Fruit fly (Drosophila melanogaster) whole organism, embryonic: ENCODE results near the gene Ras85D.

Experiments used
- Atf3 ChIP-seq: fragments of 200-800 bp; sonication (Bioruptor generic); optimal IDR thresholded peaks from 3 replicates; lab custom pipeline; 2016; ENCODE audit warnings: missing biosample characterization, missing genetic modification characterization
- CG1024 ChIP-seq: fragments of 200-800 bp; sonication (Bioruptor generic); IDR thresholded peaks from 2 replicates; pipeline ENCODE4 v1.3.6; 2022; ENCODE audit warnings: missing biosample characterization, missing genetic modification characterization
- CG10543 ChIP-seq: fragments of 200-800 bp; sonication (Bioruptor generic); optimal IDR thresholded peaks from 3 replicates; lab custom pipeline; 2017; ENCODE audit warnings: missing biosample characterization, mild to moderate bottlenecking, missing genetic modification characterization, moderate library complexity
- CG11247 ChIP-seq: fragments of 200-800 bp; sonication (Bioruptor generic); IDR thresholded peaks from 2 replicates; pipeline ENCODE4 v1.3.6; 2022; ENCODE audit warnings: missing biosample characterization, missing genetic modification characterization
- CG11723 ChIP-seq: fragments of 200-800 bp; sonication (Bioruptor generic); optimal IDR thresholded peaks from 2 replicates; lab custom pipeline; 2017; ENCODE audit warnings: missing biosample characterization, mild to moderate bottlenecking, missing genetic modification characterization
- CG13775 ChIP-seq: fragments of 200-800 bp; sonication (Bioruptor generic); optimal IDR thresholded peaks from 3 replicates; lab custom pipeline; 2017; ENCODE audit warnings: missing biosample characterization, mild to moderate bottlenecking, missing genetic modification characterization
- CG14050 ChIP-seq: fragments of 200-800 bp; sonication (Bioruptor generic); IDR thresholded peaks from 3 replicates; pipeline ENCODE4 v1.3.6; 2022; ENCODE audit warnings: missing biosample characterization, missing genetic modification characterization
- CG1602 ChIP-seq: fragments of 200-800 bp; sonication (Bioruptor generic); optimal IDR thresholded peaks from 3 replicates; lab custom pipeline; 2016; ENCODE audit warnings: missing biosample characterization, missing genetic modification characterization
- CG18476 ChIP-seq: fragments of 200-800 bp; sonication (Bioruptor generic); optimal IDR thresholded peaks from 2 replicates; lab custom pipeline; 2016; ENCODE audit warnings: missing biosample characterization, mild to moderate bottlenecking, missing genetic modification characterization
- CG2120 ChIP-seq: fragments of 200-800 bp; sonication (Bioruptor generic); optimal IDR thresholded peaks from 3 replicates; lab custom pipeline; 2016; ENCODE audit warnings: missing biosample characterization, missing genetic modification characterization
- CG30403 ChIP-seq: fragments of 200-800 bp; sonication (Bioruptor generic); optimal IDR thresholded peaks from 3 replicates; lab custom pipeline; 2016; ENCODE audit warnings: missing biosample characterization, missing genetic modification characterization
- CG31441 ChIP-seq: fragments of 200-800 bp; sonication (Bioruptor generic); IDR thresholded peaks from 2 replicates; pipeline ENCODE4 v1.3.6; 2022; ENCODE audit warnings: missing biosample characterization, missing genetic modification characterization
- CG32767 ChIP-seq: fragments of 200-800 bp; sonication (Bioruptor generic); IDR thresholded peaks from 2 replicates; pipeline ENCODE4 v1.3.6; 2022; ENCODE audit warnings: missing biosample characterization, missing genetic modification characterization
- CG34224 ChIP-seq: fragments of 200-800 bp; sonication (Bioruptor generic); IDR thresholded peaks from 3 replicates; pipeline ENCODE4 v1.3.6; 2022; ENCODE audit warnings: missing biosample characterization, missing genetic modification characterization; ENCODE audit not compliant: partially characterized antibody
- CG3995 ChIP-seq: fragments of 200-800 bp; sonication (Bioruptor generic); optimal IDR thresholded peaks from 3 replicates; lab custom pipeline; 2016; ENCODE audit warnings: missing biosample characterization, missing genetic modification characterization
- CG4707 ChIP-seq: fragments of 200-800 bp; sonication (Bioruptor generic); optimal IDR thresholded peaks from 2 replicates; lab custom pipeline; 2018; ENCODE audit warnings: missing biosample characterization, mild to moderate bottlenecking, missing genetic modification characterization, moderate library complexity
- CG4854 ChIP-seq: fragments of 200-800 bp; sonication (Bioruptor generic); optimal IDR thresholded peaks from 2 replicates; lab custom pipeline; 2016; ENCODE audit warnings: missing biosample characterization, missing genetic modification characterization, inconsistent platforms
- CG6813 ChIP-seq: fragments of 200-800 bp; sonication (Bioruptor generic); optimal IDR thresholded peaks from 2 replicates; lab custom pipeline; 2017; ENCODE audit warnings: missing biosample characterization, missing genetic modification characterization, mild to moderate bottlenecking, moderate library complexity, missing genetic modification reagents
- CG7372 ChIP-seq: fragments of 200-800 bp; sonication (Bioruptor generic); IDR thresholded peaks from 2 replicates; pipeline ENCODE4 v1.3.6; 2022; ENCODE audit warnings: missing biosample characterization, missing genetic modification characterization
- CG7745 ChIP-seq: fragments of 200-800 bp; sonication (Bioruptor generic); optimal IDR thresholded peaks from 2 replicates; lab custom pipeline; 2018; ENCODE audit warnings: missing biosample characterization, mild to moderate bottlenecking, missing genetic modification characterization, moderate library complexity
- CG7928 ChIP-seq: fragments of 200-800 bp; sonication (Bioruptor generic); optimal IDR thresholded peaks from 2 replicates; lab custom pipeline; 2017; ENCODE audit warnings: missing biosample characterization, mild to moderate bottlenecking, missing genetic modification characterization
- CG7987 ChIP-seq: fragments of 200-800 bp; sonication (Bioruptor generic); optimal IDR thresholded peaks from 2 replicates; lab custom pipeline; 2018; ENCODE audit warnings: missing biosample characterization, mild to moderate bottlenecking, missing genetic modification characterization, moderate library complexity
- H2.0 ChIP-seq: fragments of 200-800 bp; sonication (Bioruptor generic); IDR thresholded peaks from 2 replicates; pipeline ENCODE4 v1.3.6; 2022; ENCODE audit warnings: missing biosample characterization, missing genetic modification characterization
- Hand ChIP-seq: fragments of 200-800 bp; sonication (Bioruptor generic); optimal IDR thresholded peaks from 2 replicates; lab custom pipeline; 2017; ENCODE audit warnings: mild to moderate bottlenecking, missing biosample characterization, missing genetic modification reagents, missing genetic modification characterization
- MBD-R2 ChIP-seq: fragments of 200-800 bp; sonication (Bioruptor generic); IDR thresholded peaks from 2 replicates; pipeline ENCODE4 v1.3.6; 2022; ENCODE audit warnings: missing biosample characterization, missing genetic modification characterization
- Myb ChIP-seq: fragments of 200-800 bp; sonication (Bioruptor generic); optimal IDR thresholded peaks from 2 replicates; lab custom pipeline; 2016; ENCODE audit warnings: missing biosample characterization, missing genetic modification characterization
- NC2α ChIP-seq: fragments of 200-800 bp; sonication (Bioruptor generic); optimal IDR thresholded peaks from 2 replicates; lab custom pipeline; 2016; ENCODE audit warnings: missing biosample characterization, missing genetic modification characterization
- NK7.1 ChIP-seq: fragments of 200-800 bp; sonication (Bioruptor generic); optimal IDR thresholded peaks from 3 replicates; lab custom pipeline; 2016; ENCODE audit warnings: missing biosample characterization, missing genetic modification characterization
- Side ChIP-seq: fragments of 200-800 bp; sonication (Bioruptor generic); optimal IDR thresholded peaks from 2 replicates; lab custom pipeline; 2016; ENCODE audit warnings: missing biosample characterization, missing genetic modification characterization
- TFAM ChIP-seq: fragments of 200-800 bp; sonication (Bioruptor generic); optimal IDR thresholded peaks from 2 replicates; lab custom pipeline; 2017; ENCODE audit warnings: missing biosample characterization, missing genetic modification characterization, inconsistent platforms
- YL-1 ChIP-seq: fragments of 200-800 bp; sonication (Bioruptor generic); optimal IDR thresholded peaks from 3 replicates; lab custom pipeline; 2017; ENCODE audit warnings: missing biosample characterization, mild to moderate bottlenecking, missing genetic modification characterization
- ara ChIP-seq: fragments of 200-800 bp; sonication (Bioruptor generic); IDR thresholded peaks from 2 replicates; pipeline ENCODE4 v1.3.6; 2022; ENCODE audit warnings: missing biosample characterization, missing genetic modification characterization
- bbx ChIP-seq: fragments of 200-800 bp; sonication (Bioruptor generic); IDR thresholded peaks from 2 replicates; pipeline ENCODE4 v1.3.6; 2022; ENCODE audit warnings: missing biosample characterization, missing genetic modification characterization; ENCODE audit not compliant: partially characterized antibody
- emc ChIP-seq: fragments of 200-800 bp; sonication (Bioruptor generic); optimal IDR thresholded peaks from 2 replicates; lab custom pipeline; 2016; ENCODE audit warnings: missing biosample characterization, missing genetic modification characterization
- en ChIP-seq: fragments of 200-800 bp; sonication (Bioruptor generic); optimal IDR thresholded peaks from 2 replicates; lab custom pipeline; 2016; ENCODE audit warnings: missing biosample characterization, missing genetic modification characterization
- exex ChIP-seq: fragments of 200-800 bp; sonication (Bioruptor generic); optimal IDR thresholded peaks from 4 replicates; lab custom pipeline; 2018; ENCODE audit warnings: missing biosample characterization, mild to moderate bottlenecking, missing genetic modification characterization, moderate library complexity
- fu2 ChIP-seq: fragments of 200-800 bp; sonication (Bioruptor generic); optimal IDR thresholded peaks from 2 replicates; lab custom pipeline; 2016; ENCODE audit warnings: missing biosample characterization, missing genetic modification characterization
- grn ChIP-seq: fragments of 200-800 bp; sonication (Bioruptor generic); optimal IDR thresholded peaks from 3 replicates; lab custom pipeline; 2017; ENCODE audit warnings: missing biosample characterization, missing genetic modification characterization
- jigr1 ChIP-seq: fragments of 200-800 bp; sonication (Bioruptor generic); IDR thresholded peaks from 3 replicates; pipeline ENCODE4 v1.3.6; 2022; ENCODE audit warnings: missing biosample characterization, missing genetic modification characterization
- lmd ChIP-seq: fragments of 200-800 bp; sonication (Bioruptor generic); IDR thresholded peaks from 2 replicates; pipeline ENCODE4 v1.3.6; 2022; ENCODE audit warnings: missing biosample characterization, missing genetic modification characterization
- lola ChIP-seq, 3 experiments: fragments of >200 bp in 2 of 3; fragments of 200-800 bp in 1 of 3; sonication (Bioruptor generic) in 1 of 3; optimal IDR thresholded peaks; 2 replicates each; lab custom pipeline; 2017 to 2019; ENCODE audit warnings: missing biosample characterization in 3 of 3, missing genetic modification characterization in 3 of 3, mild to moderate bottlenecking in 1 of 3, moderate library complexity in 1 of 3
- nau ChIP-seq: fragments of 200-800 bp; sonication (Bioruptor generic); optimal IDR thresholded peaks from 3 replicates; lab custom pipeline; 2017; ENCODE audit warnings: missing biosample characterization, mild to moderate bottlenecking, missing genetic modification characterization, missing genetic modification reagents
- pb ChIP-seq: fragments of 200-800 bp; sonication (Bioruptor generic); optimal IDR thresholded peaks from 3 replicates; lab custom pipeline; 2016; ENCODE audit warnings: missing biosample characterization, missing genetic modification characterization
- prd ChIP-seq, 3 experiments: fragments of >200 bp in 2 of 3; fragments of 200-800 bp in 1 of 3; sonication (Bioruptor generic) in 1 of 3; optimal IDR thresholded peaks in 2 of 3; IDR thresholded peaks in 1 of 3; 2 replicates in 2 of 3; 3 replicates in 1 of 3; pipeline versions ENCODE4 v1.3.6 to Lab custom; 2017 to 2022; ENCODE audit warnings: missing biosample characterization in 1 of 3, missing genetic modification characterization in 1 of 3
- sr ChIP-seq: fragments of 200-800 bp; sonication (Bioruptor generic); IDR thresholded peaks from 3 replicates; pipeline ENCODE4 v1.3.6; 2022; ENCODE audit warnings: missing biosample characterization, missing genetic modification characterization
- tap ChIP-seq: fragments of 200-800 bp; optimal IDR thresholded peaks from 3 replicates; lab custom pipeline; 2019; ENCODE audit warnings: missing biosample characterization, mild to moderate bottlenecking, missing genetic modification characterization, moderate library complexity
- tna ChIP-seq: fragments of 200-800 bp; sonication (Bioruptor generic); IDR thresholded peaks from 2 replicates; pipeline ENCODE4 v1.3.6; 2022; ENCODE audit warnings: missing biosample characterization, missing genetic modification characterization; ENCODE audit not compliant: partially characterized antibody
- trem ChIP-seq: fragments of 200-800 bp; optimal IDR thresholded peaks from 3 replicates; lab custom pipeline; 2019; ENCODE audit warnings: missing biosample characterization, mild to moderate bottlenecking, missing genetic modification characterization, moderate library complexity
- tx ChIP-seq: fragments of 200-800 bp; sonication (Bioruptor generic); optimal IDR thresholded peaks from 2 replicates; lab custom pipeline; 2016; ENCODE audit warnings: missing biosample characterization, missing genetic modification characterization
- zen ChIP-seq: fragments of 200-800 bp; sonication (Bioruptor generic); optimal IDR thresholded peaks from 3 replicates; lab custom pipeline; 2018; ENCODE audit warnings: missing biosample characterization, mild to moderate bottlenecking, missing genetic modification characterization, moderate library complexity

Gene Ras85D

dm6 chr3R:9534125-9534496 lies 21.2 kb upstream of the Ras85D start (continued):
- peak; percentile 90 for TF ChIP-seq CG18476 (GFP tag; lab: Kevin White, UChicago)
- peak; percentile 87 for TF ChIP-seq lmd (GFP tag; lab: Robert Waterston, UW)
- peak; percentile 82 for TF ChIP-seq zen (tag; lab: Kevin White, UChicago)
- TF ChIP-seq YL-1 (GFP tag; lab: Kevin White, UChicago): peak; percentile 70
- TF ChIP-seq tx (GFP tag; lab: Kevin White, UChicago): peak; percentile 91
- TF ChIP-seq CG4707 (GFP tag; lab: Kevin White, UChicago): peak; percentile 85
- peak; percentile 62; the same call in 1 of the 2 replicates for TF ChIP-seq MBD-R2 (GFP tag; lab: Robert Waterston, UW)
- TF ChIP-seq CG1602 (GFP tag; lab: Kevin White, UChicago): peak; percentile 91
- peak; percentile 89 for TF ChIP-seq CG11723 (GFP tag; lab: Kevin White, UChicago)
- TF ChIP-seq pb (GFP tag; lab: Kevin White, UChicago): peak; percentile 84
- TF ChIP-seq CG14050: peak; percentile 84
- TF ChIP-seq CG7987 (GFP tag; lab: Kevin White, UChicago): peak; percentile 67
- TF ChIP-seq Myb (GFP tag; lab: Kevin White, UChicago): peak; percentile 75
- TF ChIP-seq CG3995: peak; percentile 3
- TF ChIP-seq CG13775 (GFP tag; lab: Kevin White, UChicago): peak; percentile 83
- peak; percentile 94 for TF ChIP-seq Atf3
- peak; percentile 87 for TF ChIP-seq Side (GFP tag; lab: Kevin White, UChicago)
- peak; percentile 86 for TF ChIP-seq NC2α (GFP tag; lab: Kevin White, UChicago)
- TF ChIP-seq CG30403 (GFP tag; lab: Kevin White, UChicago): peak; percentile 95
- TF ChIP-seq CG1024 (GFP tag; lab: Robert Waterston, UW): peak; percentile 92
- peak in 1 of 3 experiments; percentile 89 for TF ChIP-seq lola (GFP tag; optimal IDR thresholded peaks at IDR 0.05; lab: Kevin White, UChicago)
- peak; percentile 94 for TF ChIP-seq tap (tag; lab: Kevin White, UChicago)
- no peak for TF ChIP-seq grn
- TF ChIP-seq CG31441 (GFP tag; lab: Robert Waterston, UW): peak; percentile 98
- TF ChIP-seq H2.0 (GFP tag; lab: Robert Waterston, UW): peak; percentile 93
- peak; percentile 79 for TF ChIP-seq fu2 (GFP tag; lab: Kevin White, UChicago)
- TF ChIP-seq prd (optimal IDR thresholded peaks at IDR 0.05; lab: Kevin White, UChicago): no peak
- TF ChIP-seq prd (GFP tag; IDR thresholded peaks at IDR 0.05; lab: Robert Waterston, UW): peak; percentile 93
- TF ChIP-seq sr: peak; percentile 54; the same call in 2 of the 3 replicates
- peak; percentile 65 for TF ChIP-seq TFAM (GFP tag; lab: Kevin White, UChicago)
- peak; percentile 71 for TF ChIP-seq Hand (GFP tag; lab: Kevin White, UChicago)
- peak; percentile 33 for TF ChIP-seq CG7928
- no peak for TF ChIP-seq CG34224
- TF ChIP-seq CG7745 (tag; lab: Kevin White, UChicago): no peak
- peak; percentile 81 for TF ChIP-seq jigr1
- peak; percentile 93 for TF ChIP-seq ara (GFP tag; lab: Robert Waterston, UW)
- no peak for TF ChIP-seq exex (tag; lab: Kevin White, UChicago)
- peak; percentile 82 for TF ChIP-seq nau (GFP tag; lab: Kevin White, UChicago)
- peak; percentile 81 for TF ChIP-seq CG11247
- TF ChIP-seq CG6813 (GFP tag; lab: Kevin White, UChicago): peak; percentile 80
- TF ChIP-seq tna (GFP tag; lab: Robert Waterston, UW): no peak
- TF ChIP-seq NK7.1: peak; percentile 81
- peak; percentile 85 for TF ChIP-seq CG4854 (GFP tag; lab: Kevin White, UChicago)
- TF ChIP-seq emc (GFP tag; lab: Kevin White, UChicago): peak; percentile 86
- no peak for TF ChIP-seq CG10543 (GFP tag; lab: Kevin White, UChicago)
- TF ChIP-seq CG32767: peak; percentile 74; the same call in 1 of the 2 replicates
- TF ChIP-seq trem (tag; lab: Kevin White, UChicago): peak; percentile 93
- peak; percentile 79 for TF ChIP-seq en
- peak; percentile 87 for TF ChIP-seq CG7372 (GFP tag; lab: Robert Waterston, UW)
- peak; percentile 89 for TF ChIP-seq CG2120 (GFP tag; lab: Kevin White, UChicago)
- TF ChIP-seq bbx (GFP tag; lab: Robert Waterston, UW): no peak
